Worm (Caenorhabditis elegans): ENCODE measurements around the gene F33A8.7.

Gene F33A8.7

ce11 chrII:11041027-11041426, 15.6 kb upstream of the F33A8.7 start, which contains the start of gene cey-1:
Gene cey-1 (minus strand): TSS chrII:11041206.
- TF ChIP-seq blmp-1 (tag; optimal IDR thresholded peaks at IDR 0.05) (peak; percentile 5), pag-3 (tag; optimal IDR thresholded peaks at IDR 0.05; ENCODE audit: borderline replicate concordance, insufficient read depth) (no peak)

DNA sequence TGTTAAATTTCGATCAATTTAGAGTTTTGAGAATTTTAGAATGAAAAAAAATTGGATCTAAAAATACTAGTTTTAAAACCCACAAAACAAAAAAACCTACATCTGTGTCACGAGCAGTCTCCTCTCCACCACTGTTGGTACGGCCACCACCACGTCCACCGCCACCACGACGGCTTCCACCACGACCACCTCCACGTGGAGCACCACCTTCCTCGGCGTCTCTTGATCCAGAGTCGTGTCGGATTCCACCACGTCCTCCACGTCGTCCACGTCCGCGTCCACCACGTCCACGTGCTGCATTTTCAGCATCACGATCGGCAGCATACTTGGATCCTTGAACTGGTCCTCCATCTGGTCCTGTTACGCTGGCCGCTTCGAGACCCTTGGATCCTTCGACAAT, 14.7 kb upstream of the F33A8.7 start:
- no peak for TF ChIP-seq nhr-12 (tag; optimal IDR thresholded peaks at IDR 0.05)
- peak; percentile 48 for TF ChIP-seq nhr-85 (tag)
- no peak for TF ChIP-seq fkh-8 (tag; optimal IDR thresholded peaks at IDR 0.05)
- TF ChIP-seq pqm-1 (tag; optimal IDR thresholded peaks at IDR 0.05), result no peak
- no peak for TF ChIP-seq lin-13 (GFP tag; optimal IDR thresholded peaks at IDR 0.05)

DNA sequence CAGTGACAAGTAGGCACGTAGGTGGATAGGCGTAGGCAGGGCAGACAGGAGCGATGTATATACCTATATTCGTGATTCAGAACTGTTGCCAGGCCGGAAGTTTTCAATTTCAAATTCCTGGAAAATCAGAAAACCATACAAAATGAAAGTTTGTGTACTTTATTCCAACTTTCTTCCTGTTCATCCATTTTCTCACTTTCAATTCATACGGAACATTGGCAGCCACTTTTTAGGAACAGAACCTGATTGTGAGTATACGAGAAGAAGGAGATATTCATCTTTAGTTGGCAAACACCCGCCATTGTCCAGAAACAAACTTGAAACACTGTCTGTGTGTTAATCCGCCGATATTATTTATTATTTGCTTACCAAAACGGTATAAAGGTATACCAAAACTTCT, 10.3 kb upstream of the F33A8.7 start, which contains the start of gene srlf-15:
srlf-15 (plus strand) TSS at position 301 of the 400 bp plus-strand sequence.
- TF ChIP-seq nhr-76 (tag; optimal IDR thresholded peaks at IDR 0.05), result no peak
- TF ChIP-seq zag-1 (tag; optimal IDR thresholded peaks at IDR 0.05), result no peak
- TF ChIP-seq mef-2 (tag; optimal IDR thresholded peaks at IDR 0.05), result no peak
- TF ChIP-seq C34B4.2 (tag; optimal IDR thresholded peaks at IDR 0.05), result no peak
- TF ChIP-seq nhr-90 (tag; optimal IDR thresholded peaks at IDR 0.05; ENCODE audit: poor library complexity), result no peak
- no peak for TF ChIP-seq efl-3 (GFP tag; optimal IDR thresholded peaks at IDR 0.05)
- TF ChIP-seq egl-13 (tag; optimal IDR thresholded peaks at IDR 0.05), result no peak
- no peak for TF ChIP-seq pqm-1 (tag; optimal IDR thresholded peaks at IDR 0.05)
- TF ChIP-seq mep-1 (tag; optimal IDR thresholded peaks at IDR 0.05), result no peak
- no peak for TF ChIP-seq nhr-77 (tag; optimal IDR thresholded peaks at IDR 0.05)
- TF ChIP-seq hpl-2 (GFP tag; optimal IDR thresholded peaks at IDR 0.05), result no peak
- no peak for TF ChIP-seq nhr-11 (tag; optimal IDR thresholded peaks at IDR 0.05)
- no peak for TF ChIP-seq C16A3.4 (tag; optimal IDR thresholded peaks at IDR 0.05)
- no peak for TF ChIP-seq ztf-11 (tag; optimal IDR thresholded peaks at IDR 0.05)
- TF ChIP-seq nhr-28 (tag; optimal IDR thresholded peaks at IDR 0.05), result no peak
- TF ChIP-seq nhr-84 (tag; optimal IDR thresholded peaks at IDR 0.05), result no peak
- TF ChIP-seq ceh-82 (tag; optimal IDR thresholded peaks at IDR 0.05), result no peak
- TF ChIP-seq ceh-90 (tag; optimal IDR thresholded peaks at IDR 0.05), result no peak
- TF ChIP-seq alr-1 (tag; optimal IDR thresholded peaks at IDR 0.05; ENCODE audit: borderline replicate concordance), result no peak

DNA sequence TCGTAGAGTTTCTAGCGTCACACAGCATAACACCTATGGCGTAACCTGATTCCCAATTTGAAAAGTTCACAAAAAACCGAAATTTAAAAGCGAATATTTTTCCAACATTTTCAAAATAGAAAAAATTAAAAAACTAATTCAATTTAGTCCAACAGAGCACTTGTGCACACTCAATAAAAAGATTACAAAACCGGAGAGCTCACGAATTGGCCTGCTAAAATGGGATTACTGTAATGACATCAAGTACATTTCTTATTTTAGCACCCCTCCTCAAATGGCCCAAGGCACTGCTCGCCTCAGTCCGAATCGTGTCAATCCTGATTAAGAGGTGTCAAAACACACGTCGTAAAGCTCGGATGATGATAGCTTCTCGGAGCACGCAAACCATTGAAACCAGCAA, 7.3 kb upstream of the F33A8.7 start:
- TF ChIP-seq alr-1 (tag; optimal IDR thresholded peaks at IDR 0.05; ENCODE audit: borderline replicate concordance), result no peak
- TF ChIP-seq swsn-7 (tag; optimal IDR thresholded peaks at IDR 0.05), result no peak
- no peak for TF ChIP-seq fkh-10 (GFP tag; optimal IDR thresholded peaks at IDR 0.05)

DNA sequence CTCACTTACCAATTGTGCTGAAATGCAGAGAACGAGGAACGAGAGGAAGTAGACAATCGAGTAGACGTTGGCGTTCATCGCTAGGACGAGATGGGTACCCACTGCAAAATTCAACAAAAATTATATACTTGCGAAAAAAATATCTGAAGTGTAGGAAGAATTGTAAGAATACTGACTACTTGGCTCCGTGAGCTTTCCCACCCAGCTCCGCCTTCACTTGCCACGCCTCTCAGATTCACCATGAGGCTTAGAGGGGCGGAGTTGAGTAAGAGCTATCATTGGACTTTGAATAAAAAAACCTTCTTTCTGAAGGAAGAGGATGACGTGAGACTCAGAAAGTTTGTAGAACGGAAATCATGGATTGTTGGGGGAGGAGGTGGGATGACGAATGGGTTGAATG, 4.8 kb upstream of the F33A8.7 start, which contains the start of gene nlp-18:
nlp-18 (minus strand) TSS at position 101 of the 400 bp plus-strand sequence.
- TF ChIP-seq ztf-4 (tag; optimal IDR thresholded peaks at IDR 0.05) (no peak), sup-37 (GFP tag; optimal IDR thresholded peaks at IDR 0.05) (no peak), ceh-90 (tag; optimal IDR thresholded peaks at IDR 0.05) (no peak), nhr-84 (tag; optimal IDR thresholded peaks at IDR 0.05) (no peak), dpl-1 (GFP tag; optimal IDR thresholded peaks at IDR 0.05) (no peak), C04F5.9 (tag; optimal IDR thresholded peaks at IDR 0.05) (no peak), nhr-85 (tag) (no peak), nhr-76 (tag; optimal IDR thresholded peaks at IDR 0.05) (no peak), nhr-237 (tag; optimal IDR thresholded peaks at IDR 0.05) (no peak), unc-98 (GFP tag; IDR thresholded peaks at IDR 0.05) (no peak)

DNA sequence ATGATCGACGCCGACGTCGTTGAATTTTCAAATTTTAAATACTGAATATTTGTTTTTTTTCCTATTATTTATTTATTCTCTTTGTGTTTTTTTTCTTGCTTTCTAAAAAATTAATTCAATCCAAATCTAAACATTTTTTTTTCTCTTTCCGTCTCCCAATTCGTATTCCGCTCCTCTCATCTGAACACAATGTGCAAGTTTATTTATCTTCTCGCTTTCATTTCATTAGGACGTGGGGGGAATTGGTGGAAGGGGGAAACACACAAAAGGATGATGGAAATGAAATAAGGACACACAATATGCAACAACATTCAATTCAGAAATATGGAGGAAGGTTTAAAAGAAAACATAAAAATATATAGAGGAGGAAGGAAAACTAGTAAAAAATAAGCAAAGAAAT, 2.3 kb upstream of the F33A8.7 start:
- TF ChIP-seq C34B4.2 (tag; optimal IDR thresholded peaks at IDR 0.05), result no peak
- peak; percentile 9 for TF ChIP-seq aly-2 (tag; optimal IDR thresholded peaks at IDR 0.05)
- no peak for TF ChIP-seq zag-1 (tag; optimal IDR thresholded peaks at IDR 0.05)
- peak; percentile 7 for TF ChIP-seq lin-14 (GFP tag; optimal IDR thresholded peaks at IDR 0.05)
